Worm (Caenorhabditis elegans) whole organism, L2 larva: ENCODE data around the gene pnc-1.

Source experiments
- alr-1 ChIP-seq: fragments of 150-350 bp; optimal IDR thresholded peaks from 2 replicates; lab custom pipeline; 2014; ENCODE audit warnings: missing biosample characterization, missing genetic modification characterization
- ama-1 ChIP-seq: fragments of 150-350 bp; optimal IDR thresholded peaks from 2 replicates; lab custom pipeline; 2018; ENCODE audit warnings: inconsistent platforms
- lin-39 ChIP-seq: fragments of 150-350 bp; optimal IDR thresholded peaks from 2 replicates; lab custom pipeline; 2014; ENCODE audit warnings: missing biosample characterization, missing genetic modification reagents, missing genetic modification characterization
- nhr-11 ChIP-seq: fragments of 150-350 bp; optimal IDR thresholded peaks from 2 replicates; lab custom pipeline; 2014; ENCODE audit warnings: missing biosample characterization, missing genetic modification characterization
- nhr-237 ChIP-seq: fragments of 150-350 bp; optimal IDR thresholded peaks from 2 replicates; lab custom pipeline; 2014; ENCODE audit warnings: missing biosample characterization, missing genetic modification characterization
- nhr-6 ChIP-seq: fragments of 150-350 bp; optimal IDR thresholded peaks from 2 replicates; lab custom pipeline; 2014; ENCODE audit warnings: missing biosample characterization, missing genetic modification characterization
- sma-3 ChIP-seq: sonication (generic microtip); optimal IDR thresholded peaks from 2 replicates; lab custom pipeline; 2016; ENCODE audit warnings: missing genetic modification reagents, missing genetic modification characterization, missing compliant biosample characterization
- snpc-4 ChIP-seq: fragments of 150-350 bp; optimal IDR thresholded peaks from 2 replicates; lab custom pipeline; 2014; ENCODE audit warnings: missing biosample characterization, missing genetic modification characterization

- no peak for TF ChIP-seq nhr-237
- no peak for TF ChIP-seq ama-1 (lab: Kevin White, UChicago)
- TF ChIP-seq lin-39 (tag; lab: Kevin White, UChicago), result no peak
- TF ChIP-seq snpc-4, result no peak
- TF ChIP-seq nhr-6 (tag; lab: Kevin White, UChicago), result no peak
- no peak for TF ChIP-seq sma-3 (GFP tag; lab: Kevin White, UChicago)
- no peak for TF ChIP-seq alr-1 (tag; lab: Kevin White, UChicago)
- no peak for TF ChIP-seq nhr-11 (tag; lab: Kevin White, UChicago)
Observed at ce11 chrIV:141022-141421, 43.3 kb upstream of the pnc-1 start.
